Worm (Caenorhabditis elegans): ENCODE measurements around the gene dhs-6.

DNA sequence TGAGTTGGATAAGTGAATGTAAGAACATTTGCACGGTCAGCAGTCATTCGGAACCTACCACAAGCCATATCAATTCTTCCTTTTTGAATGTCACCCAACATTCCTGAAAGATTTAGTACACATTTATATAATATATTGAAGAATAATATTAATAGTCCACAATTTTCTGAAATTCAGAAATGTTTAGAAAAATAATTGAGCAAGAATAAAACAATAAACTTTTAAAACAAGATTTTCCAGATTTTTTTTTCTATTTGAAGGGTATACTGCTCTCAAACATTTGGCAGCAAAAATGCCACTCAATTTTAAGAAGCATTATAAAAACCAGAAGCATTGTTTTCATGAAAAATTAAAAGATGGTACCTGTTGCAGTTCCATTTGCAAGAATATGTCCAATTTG is 17.7 kb upstream of the dhs-6 start, which contains the start of gene F59E12.8:
- TF ChIP-seq ces-1 (GFP tag; optimal IDR thresholded peaks at IDR 0.05) = no peak
- TF ChIP-seq lsy-2 (tag; optimal IDR thresholded peaks at IDR 0.05) = no peak
- TF ChIP-seq elt-3 (tag; optimal IDR thresholded peaks at IDR 0.05) = no peak
- TF ChIP-seq mab-5 (tag; optimal IDR thresholded peaks at IDR 0.05) = no peak
- no peak for TF ChIP-seq M03D4.4 (tag; optimal IDR thresholded peaks at IDR 0.05)
- no peak for TF ChIP-seq nhr-76 (tag; optimal IDR thresholded peaks at IDR 0.05)

Measured in whole organism, mixed stage, embryonic.